Fruit fly (Drosophila melanogaster): Measurements from ENCODE around the gene Nepl11.

DNA sequence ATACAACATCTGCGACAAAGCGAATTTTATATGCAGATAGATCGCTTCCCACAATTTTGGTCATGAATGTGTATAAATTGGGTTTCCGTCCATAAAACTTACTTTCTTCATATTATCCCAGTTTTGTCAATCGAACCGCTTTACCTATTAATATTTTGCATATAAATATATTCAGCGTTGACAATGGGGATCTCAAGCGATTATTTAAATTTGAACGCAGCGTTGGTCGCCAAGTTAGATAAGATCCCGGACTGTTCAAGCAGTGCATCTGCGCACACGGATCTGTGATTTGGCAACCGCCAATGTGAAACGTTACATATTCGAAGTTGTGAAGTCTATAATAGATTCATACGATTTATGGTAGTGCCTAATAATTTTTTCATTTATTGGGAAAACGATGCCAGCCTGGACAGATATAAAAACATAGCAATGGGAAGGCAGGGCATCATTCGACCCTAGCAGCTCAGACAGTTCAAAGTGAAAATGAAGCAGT is 48.0 kb downstream of the Nepl11 start, which contains the start of gene TwdlF:
- no peak for TF ChIP-seq Opbp (GFP tag; IDR thresholded peaks at IDR 0.05; ENCODE audit: partially characterized antibody)
- TF ChIP-seq CG2712 (tag; optimal IDR thresholded peaks at IDR 0.05): no peak
- TF ChIP-seq CG43689 (GFP tag; IDR thresholded peaks at IDR 0.05): no peak
- TF ChIP-seq CG3065 (GFP tag; optimal IDR thresholded peaks at IDR 0.05): no peak
- no peak for TF ChIP-seq Hand (GFP tag; optimal IDR thresholded peaks at IDR 0.05)
- TF ChIP-seq CG17186 (GFP tag; optimal IDR thresholded peaks at IDR 0.05): no peak
- TF ChIP-seq CG12071 (GFP tag; optimal IDR thresholded peaks at IDR 0.05): no peak
- no peak for TF ChIP-seq sens-2 (GFP tag; IDR thresholded peaks at IDR 0.05)
- no peak for TF ChIP-seq CG11085 (GFP tag; IDR thresholded peaks at IDR 0.05)
- TF ChIP-seq fu2 (GFP tag; optimal IDR thresholded peaks at IDR 0.05): no peak
- no peak for TF ChIP-seq psq (GFP tag; optimal IDR thresholded peaks at IDR 0.05)
- TF ChIP-seq CG1647 (GFP tag; optimal IDR thresholded peaks at IDR 0.05): no peak

Data from whole organism, embryonic.